Worm (Caenorhabditis elegans) whole organism, L4 larva: ENCODE measurements around the gene T08D10.3.

Experiments
- ZK337.2 ChIP-seq: fragments of 200-800 bp; sonication (Bioruptor generic); IDR thresholded peaks from 2 replicates; pipeline ENCODE4 v1.3.6; 2022; ENCODE audit warnings: missing genetic modification reagents, missing genetic modification characterization, missing compliant biosample characterization
- aha-1 ChIP-seq: fragments of 150-350 bp; peaks from one replicate; lab custom pipeline; 2014; ENCODE audit warnings: missing biosample characterization, missing genetic modification characterization
- ceh-82 ChIP-seq: sonication (generic microtip); optimal IDR thresholded peaks from 2 replicates; lab custom pipeline; 2017; ENCODE audit warnings: missing biosample characterization, missing genetic modification characterization
- ces-1 ChIP-seq: fragments of 150-350 bp; sonication (generic microtip); optimal IDR thresholded peaks from 4 replicates; lab custom pipeline; 2014; ENCODE audit warnings: missing biosample characterization, missing genetic modification reagents, missing genetic modification characterization
- egl-27 ChIP-seq: sonication (generic microtip); optimal IDR thresholded peaks from 3 replicates; lab custom pipeline; 2017; ENCODE audit warnings: missing biosample characterization, missing genetic modification reagents, missing genetic modification characterization
- lin-15B ChIP-seq: fragments of 150-350 bp; sonication (generic microtip); optimal IDR thresholded peaks from 3 replicates; lab custom pipeline; 2014; ENCODE audit warnings: missing biosample characterization, missing genetic modification characterization
- lin-29 ChIP-seq: fragments of 200-800 bp; sonication (Bioruptor generic); IDR thresholded peaks from 2 replicates; pipeline ENCODE4 v1.3.6; 2022; ENCODE audit warnings: missing genetic modification reagents, missing genetic modification characterization, missing compliant biosample characterization
- nhr-11 ChIP-seq: fragments of 150-350 bp; optimal IDR thresholded peaks from 2 replicates; lab custom pipeline; 2014; ENCODE audit warnings: missing biosample characterization, missing genetic modification characterization
- nhr-237 ChIP-seq: sonication (generic microtip); optimal IDR thresholded peaks from 2 replicates; lab custom pipeline; 2017; ENCODE audit warnings: missing biosample characterization, missing genetic modification characterization
- nhr-28 ChIP-seq: fragments of 150-350 bp; optimal IDR thresholded peaks from 2 replicates; lab custom pipeline; 2014; ENCODE audit warnings: missing biosample characterization, missing genetic modification characterization
- nhr-77 ChIP-seq: fragments of 150-350 bp; optimal IDR thresholded peaks from 2 replicates; lab custom pipeline; 2014; ENCODE audit warnings: missing biosample characterization, missing genetic modification characterization
- pha-4 ChIP-seq, 2 experiments: fragments of 150-350 bp in 1 of 2; fragments of 200-800 bp in 1 of 2; sonication (Bioruptor generic) in 1 of 2; IDR thresholded peaks in 1 of 2; optimal IDR thresholded peaks in 1 of 2; 2 replicates each; pipeline versions ENCODE4 v1.3.6 to Lab custom; 2014 to 2022; ENCODE audit warnings: missing genetic modification characterization in 2 of 2, missing genetic modification reagents in 2 of 2, missing biosample characterization in 1 of 2, missing compliant biosample characterization in 1 of 2
- ztf-11 ChIP-seq: fragments of 150-350 bp; optimal IDR thresholded peaks from 2 replicates; lab custom pipeline; 2014; ENCODE audit warnings: missing biosample characterization, missing genetic modification characterization

ce11 chrX:11948184-11948894 lies 6.9 kb upstream of the T08D10.3 start, which contains the start of gene lsd-1:
- TF ChIP-seq ces-1, result no peak
- no peak for TF ChIP-seq nhr-77 (tag; lab: Kevin White, UChicago)
- TF ChIP-seq ZK337.2 (GFP tag; lab: Robert Waterston, UW), result no peak
- TF ChIP-seq ztf-11 (tag; lab: Kevin White, UChicago), result no peak
- no peak for TF ChIP-seq egl-27 (tag; lab: Kevin White, UChicago)
- no peak for TF ChIP-seq pha-4 (GFP tag; IDR thresholded peaks at IDR 0.05; lab: Robert Waterston, UW)
- TF ChIP-seq pha-4 (tag; optimal IDR thresholded peaks at IDR 0.05; lab: Kevin White, UChicago), result no peak
- no peak for TF ChIP-seq aha-1 (tag; lab: Kevin White, UChicago)
- no peak for TF ChIP-seq nhr-28
- no peak for TF ChIP-seq lin-29 (GFP tag; lab: Robert Waterston, UW)
- no peak for TF ChIP-seq ceh-82 (tag; lab: Kevin White, UChicago)
- no peak for TF ChIP-seq nhr-11
- TF ChIP-seq lin-15B (tag; lab: Kevin White, UChicago), result no peak
- TF ChIP-seq nhr-237, result no peak
